Worm (Caenorhabditis elegans) whole organism, L1 larva: ENCODE data around the gene clec-258.

Source experiments
- ceh-8 ChIP-seq: fragments of 200-800 bp; sonication (Bioruptor generic); optimal IDR thresholded peaks from 2 replicates; lab custom pipeline; 2018; ENCODE audit warnings: mild to moderate bottlenecking, missing genetic modification characterization, moderate library complexity, missing compliant biosample characterization
- mdl-1 ChIP-seq, 2 experiments: fragments of 150-350 bp; optimal IDR thresholded peaks; 2 replicates each; lab custom pipeline; 2014 to 2017; ENCODE audit warnings: missing biosample characterization in 2 of 2, missing genetic modification characterization in 2 of 2, inconsistent platforms in 1 of 2
- ztf-11 ChIP-seq, 2 experiments: sonication (generic microtip); optimal IDR thresholded peaks; 2 replicates each; lab custom pipeline; 2016 to 2017; ENCODE audit warnings: missing genetic modification characterization in 2 of 2, missing biosample characterization in 1 of 2, missing compliant biosample characterization in 1 of 2

DNA sequence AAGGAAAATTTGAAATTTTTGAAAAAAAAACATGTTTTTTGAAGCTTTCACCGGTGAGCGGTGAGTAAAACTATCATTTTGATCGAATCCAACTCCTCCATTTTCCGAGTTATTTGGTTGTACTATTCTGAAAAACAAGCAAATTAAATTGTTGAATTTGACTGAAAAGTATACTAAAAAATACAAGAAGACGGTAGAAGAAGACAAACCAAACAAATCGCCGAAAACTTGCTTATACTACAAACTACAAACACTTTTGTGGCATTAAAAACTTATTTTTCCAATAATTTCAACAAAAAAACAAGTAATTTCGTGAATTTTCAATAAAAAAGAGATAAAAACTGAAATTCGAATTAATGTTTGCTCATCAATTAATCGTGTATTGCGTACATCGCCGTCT lies 9.6 kb upstream of the clec-258 start, which contains the start of gene fbxa-194:
- TF ChIP-seq ztf-11 (tag; optimal IDR thresholded peaks at IDR 0.05; lab: Kevin White, UChicago): no peak
- no peak for TF ChIP-seq mdl-1 (tag; optimal IDR thresholded peaks at IDR 0.05; lab: Kevin White, UChicago)
- no peak for TF ChIP-seq ceh-8 (GFP tag; lab: Kevin White, UChicago)
